Fruit fly (Drosophila melanogaster): Measurements from ENCODE around the gene CG32473.

DNA sequence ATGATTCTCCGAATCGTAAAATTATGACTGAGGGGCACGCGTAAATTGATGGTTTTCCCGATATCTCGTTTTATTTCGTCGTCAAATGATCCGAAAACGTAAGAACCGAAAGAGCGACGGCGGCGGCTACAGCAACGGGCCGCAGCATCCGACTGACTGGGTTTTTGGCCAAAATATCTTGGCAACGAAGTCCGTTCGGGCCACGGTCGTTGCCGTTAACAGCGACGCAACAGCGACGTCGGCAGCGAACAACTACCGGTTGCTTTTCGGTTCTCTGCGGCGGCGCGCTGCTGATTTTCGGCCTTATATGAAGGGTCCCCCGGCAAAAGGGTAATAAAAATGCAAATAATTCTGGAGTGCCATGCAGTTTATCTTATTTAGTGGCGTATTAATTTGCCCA is 31.6 kb downstream of the CG32473 start, which contains the start of gene PK2-R2:
- TF ChIP-seq jim (GFP tag; optimal IDR thresholded peaks at IDR 0.05) = no peak
- TF ChIP-seq Dif (GFP tag; optimal IDR thresholded peaks at IDR 0.05; ENCODE audit: partially characterized antibody) = no peak
- TF ChIP-seq N (GFP tag; optimal IDR thresholded peaks at IDR 0.05) = no peak
- TF ChIP-seq dl (GFP tag; optimal IDR thresholded peaks at IDR 0.05; ENCODE audit: insufficient read depth in 1 of 2, partially characterized antibody in 2 of 2) = no peak
- TF ChIP-seq Jra (GFP tag; optimal IDR thresholded peaks at IDR 0.05) = no peak
- TF ChIP-seq sage (GFP tag; optimal IDR thresholded peaks at IDR 0.05) = no peak
- TF ChIP-seq HLH106 (tag; optimal IDR thresholded peaks at IDR 0.05) = no peak
- no peak for TF ChIP-seq CrebA (GFP tag; optimal IDR thresholded peaks at IDR 0.05; ENCODE audit: borderline replicate concordance)
- TF ChIP-seq Hr78 (GFP tag; optimal IDR thresholded peaks at IDR 0.05) = no peak
